1 worm cellular context compared by ENCODE assay signal in genomic region chrIII:4428797-4429196, ce11.
TF ChIP-seq lines count a peak whose summit lies in the region.

No protein-coding gene starts in this region.

TF ChIP-seq in whole organism, young adult, 124 proteins besides CTCF, POLR2A, EP300 and RAD21 (continued from another document):
- TF ChIP-seq K12H6.12 (tag; optimal IDR thresholded peaks at IDR 0.05; lab: Kevin White, UChicago) (no peak), tlf-1 (GFP tag; optimal IDR thresholded peaks at IDR 0.05; lab: Kevin White, UChicago) (no peak), athp-1 (tag; optimal IDR thresholded peaks at IDR 0.05; lab: Kevin White, UChicago) (no peak), nhr-80 (tag; optimal IDR thresholded peaks at IDR 0.05; lab: Kevin White, UChicago) (peak; percentile 13), zim-3 (tag; optimal IDR thresholded peaks at IDR 0.05; lab: Kevin White, UChicago) (peak; percentile 46), let-526 (GFP tag; IDR thresholded peaks at IDR 0.05; lab: Robert Waterston, UW) (no peak), Y56A3A.18 (GFP tag; IDR thresholded peaks at IDR 0.05; lab: Robert Waterston, UW) (no peak), dox-1 (GFP tag; IDR thresholded peaks at IDR 0.05; lab: Robert Waterston, UW) (peak; percentile 77), F55B11.4 (tag; optimal IDR thresholded peaks at IDR 0.05; lab: Kevin White, UChicago; ENCODE audit: borderline replicate concordance, insufficient read depth) (no peak), ama-1 (optimal IDR thresholded peaks at IDR 0.05; lab: Kevin White, UChicago) (no peak), ama-1 (GFP tag; optimal IDR thresholded peaks at IDR 0.05; lab: Kevin White, UChicago) (peak in 1 of 2 experiments; percentile 64), lin-26 (GFP tag; IDR thresholded peaks at IDR 0.05; lab: Robert Waterston, UW) (peak; percentile 89; the same call in 1 of the 2 replicates), F22D6.2 (tag; optimal IDR thresholded peaks at IDR 0.05; lab: Kevin White, UChicago) (no peak), zfh-2 (GFP tag; conservative IDR thresholded peaks at IDR 0.05; lab: Robert Waterston, UW) (peak; percentile 34; the same call in 1 of the 2 replicates), nfya-1 (tag; optimal IDR thresholded peaks at IDR 0.05; lab: Kevin White, UChicago; ENCODE audit: borderline replicate concordance, insufficient read depth) (no peak), ZK185.1 (tag; optimal IDR thresholded peaks at IDR 0.05; lab: Kevin White, UChicago; ENCODE audit: poor library complexity, severe bottlenecking) (no peak), T07F8.4 (tag; optimal IDR thresholded peaks at IDR 0.05; lab: Kevin White, UChicago) (no peak), lir-1 (GFP tag; conservative IDR thresholded peaks at IDR 0.05; lab: Robert Waterston, UW) (no peak), unc-130 (GFP tag; optimal IDR thresholded peaks at IDR 0.05; lab: Kevin White, UChicago) (no peak), dpff-1 (tag; optimal IDR thresholded peaks at IDR 0.05; lab: Kevin White, UChicago) (no peak), snpc-1.1 (tag; optimal IDR thresholded peaks at IDR 0.05; lab: Kevin White, UChicago; ENCODE audit: insufficient read depth) (peak; percentile 57), cebp-1 (GFP tag; IDR thresholded peaks at IDR 0.05; lab: Robert Waterston, UW) (no peak), cebp-1 (tag; optimal IDR thresholded peaks at IDR 0.05; lab: Kevin White, UChicago) (peak; percentile 46), sptf-2 (GFP tag; optimal IDR thresholded peaks at IDR 0.05; lab: Kevin White, UChicago) (no peak), ceh-40 (GFP tag; IDR thresholded peaks at IDR 0.05; lab: Robert Waterston, UW) (no peak)
